Fruit fly (Drosophila melanogaster) whole organism, pupa: ENCODE data around the gene snRNP-U1-70K.

ENCODE experiments used
- CG10348 ChIP-seq: fragments of 200-800 bp; sonication (Bioruptor generic); IDR thresholded peaks from 2 replicates; pipeline ENCODE4 v1.3.6; 2022; ENCODE audit warnings: missing biosample characterization, missing genetic modification characterization
- CG12605 ChIP-seq: fragments of 200-800 bp; sonication (Bioruptor generic); IDR thresholded peaks from 2 replicates; pipeline ENCODE4 v1.3.6; 2022; ENCODE audit warnings: missing biosample characterization, missing genetic modification characterization
- CG13204 ChIP-seq: fragments of 200-800 bp; sonication (Bioruptor generic); optimal IDR thresholded peaks from 2 replicates; lab custom pipeline; 2018; ENCODE audit warnings: missing biosample characterization, mild to moderate bottlenecking, missing genetic modification characterization, moderate library complexity
- CG14655 ChIP-seq: fragments of 200-800 bp; sonication (Bioruptor generic); optimal IDR thresholded peaks from 3 replicates; lab custom pipeline; 2017; ENCODE audit warnings: mild to moderate bottlenecking, missing biosample characterization, missing genetic modification reagents, missing genetic modification characterization
- CG15710 ChIP-seq: fragments of 200-800 bp; sonication (Bioruptor generic); optimal IDR thresholded peaks from 2 replicates; lab custom pipeline; 2018; ENCODE audit warnings: missing biosample characterization, mild to moderate bottlenecking, missing genetic modification characterization, moderate library complexity
- CG17806 ChIP-seq: fragments of 200-800 bp; sonication (Bioruptor generic); optimal IDR thresholded peaks from 2 replicates; lab custom pipeline; 2018; ENCODE audit warnings: missing biosample characterization, mild to moderate bottlenecking, missing genetic modification characterization, moderate library complexity
- CG32121 ChIP-seq: fragments of 200-800 bp; sonication (Bioruptor generic); IDR thresholded peaks from 2 replicates; pipeline ENCODE4 v1.3.6; 2022; ENCODE audit warnings: missing biosample characterization, missing genetic modification characterization
- CG34367 ChIP-seq: fragments of 200-800 bp; sonication (Bioruptor generic); optimal IDR thresholded peaks from 2 replicates; lab custom pipeline; 2018; ENCODE audit warnings: missing biosample characterization, mild to moderate bottlenecking, missing genetic modification characterization
- CG4496 ChIP-seq: fragments of 200-800 bp; sonication (Bioruptor generic); IDR thresholded peaks from 3 replicates; pipeline ENCODE4 v1.3.6; 2022; ENCODE audit warnings: missing biosample characterization, missing genetic modification characterization
- CG8159 ChIP-seq: fragments of 200-800 bp; sonication (Bioruptor generic); optimal IDR thresholded peaks from 3 replicates; lab custom pipeline; 2018; ENCODE audit warnings: missing biosample characterization, mild to moderate bottlenecking, missing genetic modification characterization, moderate library complexity
- CG8301 ChIP-seq: fragments of 200-800 bp; sonication (Bioruptor generic); optimal IDR thresholded peaks from 2 replicates; lab custom pipeline; 2018; ENCODE audit warnings: missing biosample characterization, mild to moderate bottlenecking, missing genetic modification characterization
- CG9948 ChIP-seq: fragments of 200-800 bp; sonication (Bioruptor generic); optimal IDR thresholded peaks from 2 replicates; lab custom pipeline; 2018; ENCODE audit warnings: missing biosample characterization, mild to moderate bottlenecking, missing genetic modification characterization, moderate library complexity
- D1 ChIP-seq: fragments of 200-800 bp; sonication (Bioruptor generic); optimal IDR thresholded peaks from 2 replicates; lab custom pipeline; 2018; ENCODE audit warnings: missing biosample characterization, mild to moderate bottlenecking, missing genetic modification characterization, moderate library complexity
- EcR ChIP-seq: fragments of 200-800 bp; sonication (Bioruptor generic); optimal IDR thresholded peaks from 3 replicates; lab custom pipeline; 2019; ENCODE audit warnings: missing biosample characterization, missing genetic modification characterization, mild to moderate bottlenecking, moderate library complexity, missing genetic modification reagents
- Ets98B ChIP-seq: fragments of 200-800 bp; sonication (Bioruptor generic); IDR thresholded peaks from 2 replicates; pipeline ENCODE4 v1.3.6; 2022; ENCODE audit warnings: missing biosample characterization, missing genetic modification characterization
- Pif1A ChIP-seq: fragments of 200-800 bp; sonication (Bioruptor generic); optimal IDR thresholded peaks from 3 replicates; lab custom pipeline; 2016; ENCODE audit warnings: missing biosample characterization, missing genetic modification characterization
- Pif1B ChIP-seq: fragments of 200-800 bp; sonication (Bioruptor generic); optimal IDR thresholded peaks from 3 replicates; lab custom pipeline; 2016; ENCODE audit warnings: missing biosample characterization, missing genetic modification characterization
- Snoo ChIP-seq: fragments of 200-800 bp; sonication (Bioruptor generic); optimal IDR thresholded peaks from 3 replicates; lab custom pipeline; 2017; ENCODE audit warnings: missing biosample characterization, mild to moderate bottlenecking, missing genetic modification characterization, inconsistent platforms
- fd96Ca ChIP-seq: fragments of 200-800 bp; sonication (Bioruptor generic); IDR thresholded peaks from 3 replicates; pipeline ENCODE4 v1.3.6; 2022; ENCODE audit warnings: missing biosample characterization, missing genetic modification characterization
- gl ChIP-seq: fragments of 200-800 bp; sonication (Bioruptor generic); optimal IDR thresholded peaks from 2 replicates; lab custom pipeline; 2018; ENCODE audit warnings: missing biosample characterization, mild to moderate bottlenecking, missing genetic modification characterization
- rn ChIP-seq: fragments of 200-800 bp; sonication (Bioruptor generic); IDR thresholded peaks from 2 replicates; pipeline ENCODE4 v1.3.6; 2022; ENCODE audit warnings: missing biosample characterization, missing genetic modification characterization

The snRNP-U1-70K gene

DNA sequence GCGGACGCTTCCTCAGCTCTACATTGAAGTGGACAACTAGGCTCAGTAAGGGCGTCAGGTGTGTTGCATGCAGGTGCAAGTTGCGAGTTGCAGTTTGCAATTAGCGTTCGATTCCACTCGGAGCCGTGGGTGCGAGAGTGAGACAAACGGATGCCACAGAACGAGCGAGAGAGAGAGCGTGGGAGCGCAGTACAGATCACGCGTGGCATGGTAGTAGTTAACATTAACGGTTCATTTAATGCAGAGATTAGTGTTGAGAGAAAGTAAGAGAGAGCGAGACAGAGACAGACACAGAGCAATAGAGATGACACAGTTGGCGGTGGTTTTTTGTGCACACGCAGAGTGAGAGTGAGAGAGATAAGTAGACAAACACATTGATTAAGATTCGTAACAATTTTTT, 31.8 kb downstream of the snRNP-U1-70K start:
- peak; percentile 7; the same call in 1 of the 2 replicates for TF ChIP-seq CG32121 (GFP tag; lab: Robert Waterston, UW)
- TF ChIP-seq CG10348 (GFP tag; lab: Robert Waterston, UW): no peak

DNA sequence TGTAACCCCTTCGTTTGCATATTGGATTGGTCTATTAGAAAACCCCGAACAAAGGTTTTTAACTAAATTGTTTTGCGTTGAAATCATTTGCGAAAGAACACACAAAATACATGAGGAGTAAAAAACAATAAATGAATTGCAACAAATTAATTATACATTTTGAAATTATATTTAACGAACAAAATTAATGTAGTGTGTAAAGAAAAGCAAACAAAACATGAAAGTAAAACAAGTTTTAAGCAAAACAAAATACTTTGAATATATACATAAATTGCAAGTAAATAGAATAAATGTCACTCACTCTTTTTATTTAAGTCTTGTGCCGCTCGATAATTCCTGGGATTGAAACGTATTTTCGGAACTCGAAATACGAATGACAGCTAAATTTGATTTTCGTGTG, 39.7 kb downstream of the snRNP-U1-70K start, which contains the start of gene CG43232:
Gene CG43232 (plus strand): TSS at position 301 of the 400 bp plus-strand sequence.
- no peak for TF ChIP-seq CG34367 (tag; lab: Kevin White, UChicago)
- TF ChIP-seq Pif1A (GFP tag; lab: Kevin White, UChicago): no peak
- no peak for TF ChIP-seq fd96Ca (GFP tag; lab: Robert Waterston, UW)
- TF ChIP-seq CG8159 (tag; lab: Kevin White, UChicago): no peak
- no peak for TF ChIP-seq CG12605 (GFP tag; lab: Robert Waterston, UW)
- no peak for TF ChIP-seq rn
- no peak for TF ChIP-seq CG13204 (GFP tag; lab: Kevin White, UChicago)
- no peak for TF ChIP-seq D1
- TF ChIP-seq Snoo: no peak
- no peak for TF ChIP-seq CG32121 (GFP tag; lab: Robert Waterston, UW)
- no peak for TF ChIP-seq CG9948 (tag; lab: Kevin White, UChicago)
- no peak for TF ChIP-seq CG8301 (tag; lab: Kevin White, UChicago)
- no peak for TF ChIP-seq CG10348 (GFP tag; lab: Robert Waterston, UW)
- no peak for TF ChIP-seq Pif1B (GFP tag; lab: Kevin White, UChicago)
- no peak for TF ChIP-seq CG14655 (GFP tag; lab: Kevin White, UChicago)
- TF ChIP-seq CG15710: no peak

DNA sequence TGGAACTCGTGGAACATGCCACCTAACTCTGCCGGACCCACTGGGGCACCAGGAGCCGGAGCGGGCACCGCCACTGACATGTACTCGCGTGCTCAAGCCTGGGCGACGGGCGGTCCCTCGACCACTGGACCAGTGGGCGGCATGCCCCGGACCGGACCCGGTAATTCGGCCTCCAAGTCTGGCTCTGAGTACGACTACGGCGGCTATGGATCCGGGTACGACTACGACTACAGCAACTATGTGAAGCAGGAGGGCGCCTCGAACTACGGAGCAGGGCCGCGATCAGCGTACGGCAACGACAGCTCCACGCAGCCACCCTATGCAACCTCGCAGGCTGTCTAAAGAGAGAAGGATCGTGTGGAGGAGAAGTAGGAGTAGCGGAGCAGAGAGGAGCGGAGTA, 46.4 kb downstream of the snRNP-U1-70K start:
- no peak for TF ChIP-seq EcR (GFP tag; lab: Kevin White, UChicago)
- TF ChIP-seq CG13204 (GFP tag; lab: Kevin White, UChicago): no peak
- TF ChIP-seq CG10348 (GFP tag; lab: Robert Waterston, UW): no peak

DNA sequence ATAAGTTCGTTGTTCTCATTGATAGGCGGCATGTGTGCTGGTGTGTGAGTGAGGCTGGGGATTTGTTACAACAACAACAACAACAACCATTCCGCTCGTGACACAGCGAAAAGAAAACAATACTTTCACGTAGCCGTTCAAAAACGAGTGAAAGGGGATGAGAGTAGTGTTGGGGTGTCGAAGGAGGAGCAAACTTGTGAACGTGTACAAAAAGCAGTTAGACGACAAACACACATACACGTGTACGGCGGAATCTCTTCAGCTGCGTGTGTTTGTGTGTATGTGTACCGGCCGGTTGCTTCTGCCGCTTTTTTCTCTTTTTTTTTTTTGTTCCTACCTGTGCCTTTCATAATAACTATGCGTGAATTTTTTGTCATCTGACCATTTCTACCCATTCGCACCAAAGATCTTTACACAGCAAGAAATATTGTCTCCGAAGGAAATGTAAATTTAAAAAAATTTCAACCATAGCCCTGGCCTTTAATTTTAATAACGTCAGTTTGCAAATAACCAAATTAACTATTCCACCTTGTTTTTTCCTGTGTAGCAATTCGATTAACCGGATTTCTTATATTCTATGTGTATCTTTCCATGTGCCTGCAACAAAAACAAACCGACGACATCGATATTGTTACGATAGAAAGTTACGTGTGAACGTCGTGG, 49.3 kb downstream of the snRNP-U1-70K start:
- peak; percentile 85 for TF ChIP-seq Pif1A (GFP tag; lab: Kevin White, UChicago)
- TF ChIP-seq CG10348 (GFP tag; lab: Robert Waterston, UW): no peak
- no peak; the same call in 1 of the 2 replicates for TF ChIP-seq rn
- no peak for TF ChIP-seq fd96Ca (GFP tag; lab: Robert Waterston, UW)
- peak; percentile 91; the same call in 1 of the 3 replicates for TF ChIP-seq CG4496 (GFP tag; lab: Robert Waterston, UW)
- peak; percentile 39 for TF ChIP-seq gl (tag; lab: Kevin White, UChicago)
- peak; percentile 81 for TF ChIP-seq CG32121 (GFP tag; lab: Robert Waterston, UW)
- peak; percentile 74 for TF ChIP-seq CG15710
- peak; percentile 80 for TF ChIP-seq CG9948 (tag; lab: Kevin White, UChicago)
- TF ChIP-seq Ets98B (GFP tag; lab: Robert Waterston, UW): peak; percentile 90
- TF ChIP-seq CG12605 (GFP tag; lab: Robert Waterston, UW): no peak; the same call in 1 of the 2 replicates
- TF ChIP-seq D1: no peak
- no peak for TF ChIP-seq CG14655 (GFP tag; lab: Kevin White, UChicago)
- TF ChIP-seq CG13204 (GFP tag; lab: Kevin White, UChicago): no peak
- TF ChIP-seq CG8301 (tag; lab: Kevin White, UChicago): peak; percentile 88
- TF ChIP-seq CG8159 (tag; lab: Kevin White, UChicago): peak; percentile 82
- peak; percentile 87 for TF ChIP-seq Pif1B (GFP tag; lab: Kevin White, UChicago)
- peak; percentile 82 for TF ChIP-seq CG34367 (tag; lab: Kevin White, UChicago)
- TF ChIP-seq EcR (GFP tag; lab: Kevin White, UChicago): peak; percentile 81
- peak; percentile 83 for TF ChIP-seq CG17806
- TF ChIP-seq Snoo: peak; percentile 49

DNA sequence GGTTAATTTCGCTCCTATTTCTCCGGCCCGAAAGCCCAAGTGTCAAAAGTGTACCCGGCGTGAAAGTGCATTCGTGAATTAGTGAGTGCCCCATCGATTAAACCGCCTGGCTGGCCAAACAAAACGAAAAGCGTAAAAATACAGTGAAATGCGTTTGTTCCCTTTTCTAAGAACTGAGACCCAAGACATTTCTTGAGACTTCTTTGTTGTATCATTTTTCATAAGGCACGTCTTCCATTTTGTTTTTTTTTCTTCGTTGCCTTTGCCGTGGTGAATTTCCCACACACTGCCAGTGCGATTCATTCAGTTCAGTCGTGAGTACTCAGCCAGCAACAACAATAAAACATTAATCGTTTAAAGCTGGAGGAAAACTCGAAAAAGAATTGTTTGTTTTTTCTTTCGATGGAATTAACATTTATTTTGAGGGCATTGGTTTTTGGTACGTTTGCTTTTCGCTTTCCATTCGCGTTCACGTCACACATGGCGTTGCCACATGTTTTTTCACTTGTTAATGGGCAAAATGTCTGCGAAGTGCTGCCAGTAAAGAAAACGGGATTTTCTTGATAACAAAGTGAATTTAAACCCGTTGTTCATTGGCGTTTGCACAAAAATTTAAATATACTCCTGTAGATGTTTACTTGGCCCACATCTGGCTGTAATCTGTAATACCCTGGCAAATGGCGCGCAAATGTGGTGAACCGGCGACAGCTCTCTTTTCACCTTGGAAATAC, 50.0 kb downstream of the snRNP-U1-70K start:
- TF ChIP-seq Ets98B (GFP tag; lab: Robert Waterston, UW) (no peak), CG8159 (tag; lab: Kevin White, UChicago) (peak; percentile 29), CG8301 (tag; lab: Kevin White, UChicago) (peak; percentile 14), EcR (GFP tag; lab: Kevin White, UChicago) (peak; percentile 96), CG34367 (tag; lab: Kevin White, UChicago) (no peak), gl (tag; lab: Kevin White, UChicago) (peak; percentile 10), CG9948 (tag; lab: Kevin White, UChicago) (no peak), CG12605 (GFP tag; lab: Robert Waterston, UW) (peak; percentile 48; the same call in 1 of the 2 replicates), Pif1B (GFP tag; lab: Kevin White, UChicago) (peak; percentile 3), CG4496 (GFP tag; lab: Robert Waterston, UW) (0 out of 3 replicates have a peak, but pooled peaks have one; percentile 18)
